Worm (Caenorhabditis elegans): ENCODE measurements around the gene C25H3.15.

The C25H3.15 gene

ce11 chrII:5661735-5662177, 3.4 kb upstream of the C25H3.15 start (continued):
- 0 out of 2 replicates have a peak, but pooled peaks have one; percentile 51 for TF ChIP-seq daf-19 (GFP tag; conservative IDR thresholded peaks at IDR 0.05)
- peak; percentile 70 for TF ChIP-seq nhr-102 (tag; optimal IDR thresholded peaks at IDR 0.05)
- peak; percentile 100 for TF ChIP-seq sdz-12 (GFP tag; optimal IDR thresholded peaks at IDR 0.05)
- TF ChIP-seq nhr-42 (GFP tag; IDR thresholded peaks at IDR 0.05) = peak; percentile 94
- no peak for TF ChIP-seq ceh-82 (tag; optimal IDR thresholded peaks at IDR 0.05)
- TF ChIP-seq mdt-29 (GFP tag; IDR thresholded peaks at IDR 0.05) = peak; percentile 94
- TF ChIP-seq ces-1 (GFP tag; optimal IDR thresholded peaks at IDR 0.05) = no peak
- TF ChIP-seq lin-1 (GFP tag; IDR thresholded peaks at IDR 0.05) = peak; percentile 98
- peak; percentile 90 for TF ChIP-seq mep-1 (tag; optimal IDR thresholded peaks at IDR 0.05)
- TF ChIP-seq ceh-32 (tag; optimal IDR thresholded peaks at IDR 0.05; ENCODE audit: poor library complexity) = peak; percentile 59
- no peak for TF ChIP-seq aly-2 (tag; optimal IDR thresholded peaks at IDR 0.05)
- peak; percentile 76 for TF ChIP-seq lin-13 (GFP tag; optimal IDR thresholded peaks at IDR 0.05)
- peak; percentile 97 for TF ChIP-seq arid-1 (GFP tag; conservative IDR thresholded peaks at IDR 0.05)
- TF ChIP-seq spr-3 (GFP tag; optimal IDR thresholded peaks at IDR 0.05) = peak; percentile 94

- TF ChIP-seq F44E2.7 (GFP tag; IDR thresholded peaks at IDR 0.05) = no peak
- TF ChIP-seq hlh-30 (tag; optimal IDR thresholded peaks at IDR 0.05; ENCODE audit: insufficient read depth) = peak; percentile 73
- TF ChIP-seq unc-62 (GFP tag; optimal IDR thresholded peaks at IDR 0.05 in 1 of 2) = peak in 1 of 2 experiments; percentile 91
- TF ChIP-seq unc-62 (tag; optimal IDR thresholded peaks at IDR 0.05) = no peak
- peak; percentile 5 for TF ChIP-seq sdz-12 (GFP tag; optimal IDR thresholded peaks at IDR 0.05)
- peak; percentile 8 for TF ChIP-seq mep-1 (tag; optimal IDR thresholded peaks at IDR 0.05)
- no peak for TF ChIP-seq F26F4.8 (GFP tag; conservative IDR thresholded peaks at IDR 0.05)
- TF ChIP-seq Y48G9A.11 (GFP tag; IDR thresholded peaks at IDR 0.05) = 0 out of 2 replicates have a peak, but pooled peaks have one; percentile 37
- TF ChIP-seq aha-1 (tag) = peak; percentile 70
- no peak for TF ChIP-seq dpl-1 (GFP tag; optimal IDR thresholded peaks at IDR 0.05)
- peak in 1 of 2 experiments; percentile 50 for TF ChIP-seq lsy-2 (tag; optimal IDR thresholded peaks at IDR 0.05)
- peak; percentile 13 for TF ChIP-seq rbr-2 (tag; optimal IDR thresholded peaks at IDR 0.05)
Observed at ce11 chrII:5663180-5663791, 1.8 kb upstream of the C25H3.15 start.

- no peak for TF ChIP-seq zag-1 (tag; optimal IDR thresholded peaks at IDR 0.05)
- no peak for TF ChIP-seq lin-15B (tag; optimal IDR thresholded peaks at IDR 0.05)
- no peak for TF ChIP-seq nhr-111 (GFP tag; optimal IDR thresholded peaks at IDR 0.05)
Observed at ce11 chrII:5665991-5666390, 862 bp downstream of the C25H3.15 start, which contains the start of gene C25H3.16. C25H3.16 (plus strand) TSS chrII:5666291.

ce11 chrII:5667540-5667939, 2.4 kb downstream of the C25H3.15 start:
- TF ChIP-seq set-16 (GFP tag; IDR thresholded peaks at IDR 0.05) = no peak
- no peak for TF ChIP-seq lin-29 (GFP tag; IDR thresholded peaks at IDR 0.05)
- TF ChIP-seq cey-2 (tag; optimal IDR thresholded peaks at IDR 0.05; ENCODE audit: borderline replicate concordance, insufficient read depth) = no peak
- TF ChIP-seq dmd-8 (GFP tag; IDR thresholded peaks at IDR 0.05) = no peak
- TF ChIP-seq zfp-2 (tag; optimal IDR thresholded peaks at IDR 0.05) = no peak
- no peak for TF ChIP-seq daf-19 (GFP tag; conservative IDR thresholded peaks at IDR 0.05)
- TF ChIP-seq aly-2 (tag; optimal IDR thresholded peaks at IDR 0.05) = no peak
- no peak for TF ChIP-seq lin-15B (tag; optimal IDR thresholded peaks at IDR 0.05)
- TF ChIP-seq mes-2 (tag; optimal IDR thresholded peaks at IDR 0.05; ENCODE audit: poor library complexity, severe bottlenecking) = no peak
- no peak for TF ChIP-seq dmd-6 (GFP tag; IDR thresholded peaks at IDR 0.05)
- no peak for TF ChIP-seq arid-1 (GFP tag; conservative IDR thresholded peaks at IDR 0.05)
- no peak for TF ChIP-seq spr-1 (tag; optimal IDR thresholded peaks at IDR 0.05)
- no peak for TF ChIP-seq unc-62 (GFP tag; optimal IDR thresholded peaks at IDR 0.05 in 1 of 2)
- TF ChIP-seq unc-62 (tag; optimal IDR thresholded peaks at IDR 0.05) = no peak
- no peak for TF ChIP-seq ama-1 (optimal IDR thresholded peaks at IDR 0.05)
- TF ChIP-seq ZK546.5 (tag; optimal IDR thresholded peaks at IDR 0.05) = no peak
- TF ChIP-seq hlh-30 (tag; optimal IDR thresholded peaks at IDR 0.05; ENCODE audit: insufficient read depth) = no peak
- TF ChIP-seq nhr-6 (tag; optimal IDR thresholded peaks at IDR 0.05) = no peak
- no peak for TF ChIP-seq nhr-41 (GFP tag; IDR thresholded peaks at IDR 0.05)
- TF ChIP-seq spr-3 (GFP tag; optimal IDR thresholded peaks at IDR 0.05) = no peak
